Worm (Caenorhabditis elegans) whole organism, L4/young adult: Measurements from ENCODE around the gene puf-7.

Experiments
- W03F9.2 ChIP-seq: fragments of 150-350 bp; optimal IDR thresholded peaks from 2 replicates; lab custom pipeline; 2014; ENCODE audit warnings: missing biosample characterization, missing genetic modification characterization
- dao-5 ChIP-seq: sonication (generic microtip); optimal IDR thresholded peaks from 2 replicates; lab custom pipeline; 2016; ENCODE audit warnings: missing genotype, missing genetic modification characterization, moderate library complexity, missing compliant biosample characterization
- him-1 ChIP-seq: sonication (generic microtip); optimal IDR thresholded peaks from 2 replicates; lab custom pipeline; 2016; ENCODE audit warnings: missing genotype, missing genetic modification reagents, missing genetic modification characterization, missing compliant biosample characterization

DNA sequence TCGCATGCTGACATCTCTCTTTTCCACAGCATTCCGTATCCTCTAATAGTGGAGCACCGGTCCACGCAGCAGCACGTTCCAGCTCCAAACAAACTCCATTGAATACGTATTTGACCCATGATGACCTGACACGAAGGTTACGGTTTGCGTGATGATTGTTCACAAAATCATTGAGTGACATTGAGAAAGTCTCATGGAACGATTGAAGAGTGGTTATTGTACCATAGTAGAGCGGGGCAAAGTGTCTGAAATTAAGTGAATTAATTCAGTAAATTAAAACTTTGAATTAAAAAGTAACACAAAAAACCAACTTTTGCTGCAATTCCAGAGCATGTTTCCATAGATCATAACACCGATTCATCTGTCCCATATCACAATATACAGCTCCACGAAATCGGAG lies 48.1 kb downstream of the puf-7 start:
- TF ChIP-seq him-1 (tag; lab: Kevin White, UChicago) (no peak), W03F9.2 (tag; lab: Kevin White, UChicago) (no peak), dao-5 (tag; lab: Kevin White, UChicago) (no peak)
